Worm (Caenorhabditis elegans) whole organism, L4 larva: ENCODE results near the gene mcm-5.
A peak's percentile ranks its signal among the peaks of the same experiment; 100 is the strongest.

Source experiments
- Y75B8A.6 ChIP-seq: fragments of 200-800 bp; sonication (Bioruptor generic); IDR thresholded peaks from 2 replicates; pipeline ENCODE4 v1.3.6; 2022; ENCODE audit warnings: missing genetic modification reagents, missing genetic modification characterization, missing compliant biosample characterization
- ama-1 ChIP-seq: fragments of 150-350 bp; optimal IDR thresholded peaks from 2 replicates; lab custom pipeline; 2014; ENCODE audit warnings: inconsistent platforms, mixed read lengths
- dmd-6 ChIP-seq: fragments of 200-800 bp; sonication (Bioruptor generic); IDR thresholded peaks from 2 replicates; pipeline ENCODE4 v1.3.6; 2022; ENCODE audit warnings: missing genetic modification reagents, missing genetic modification characterization, missing compliant biosample characterization
- dve-1 ChIP-seq: sonication (generic microtip); optimal IDR thresholded peaks from 2 replicates; lab custom pipeline; 2017; ENCODE audit warnings: antibody characterized with exemption, mild to moderate bottlenecking, missing genetic modification characterization, missing compliant biosample characterization; ENCODE audit not compliant: insufficient read depth
- lin-38 ChIP-seq: fragments of 200-800 bp; sonication (Bioruptor generic); IDR thresholded peaks from 2 replicates; pipeline ENCODE4 v1.3.6; 2022; ENCODE audit warnings: missing genetic modification reagents, missing genetic modification characterization, missing compliant biosample characterization
- php-3 ChIP-seq: fragments of 200-800 bp; sonication (Bioruptor generic); IDR thresholded peaks from 2 replicates; pipeline ENCODE4 v1.3.6; 2022; ENCODE audit warnings: missing genetic modification reagents, missing genetic modification characterization, missing compliant biosample characterization
- snpc-4 ChIP-seq: fragments of 150-350 bp; optimal IDR thresholded peaks from 2 replicates; lab custom pipeline; 2014; ENCODE audit warnings: missing biosample characterization, missing genetic modification characterization

DNA sequence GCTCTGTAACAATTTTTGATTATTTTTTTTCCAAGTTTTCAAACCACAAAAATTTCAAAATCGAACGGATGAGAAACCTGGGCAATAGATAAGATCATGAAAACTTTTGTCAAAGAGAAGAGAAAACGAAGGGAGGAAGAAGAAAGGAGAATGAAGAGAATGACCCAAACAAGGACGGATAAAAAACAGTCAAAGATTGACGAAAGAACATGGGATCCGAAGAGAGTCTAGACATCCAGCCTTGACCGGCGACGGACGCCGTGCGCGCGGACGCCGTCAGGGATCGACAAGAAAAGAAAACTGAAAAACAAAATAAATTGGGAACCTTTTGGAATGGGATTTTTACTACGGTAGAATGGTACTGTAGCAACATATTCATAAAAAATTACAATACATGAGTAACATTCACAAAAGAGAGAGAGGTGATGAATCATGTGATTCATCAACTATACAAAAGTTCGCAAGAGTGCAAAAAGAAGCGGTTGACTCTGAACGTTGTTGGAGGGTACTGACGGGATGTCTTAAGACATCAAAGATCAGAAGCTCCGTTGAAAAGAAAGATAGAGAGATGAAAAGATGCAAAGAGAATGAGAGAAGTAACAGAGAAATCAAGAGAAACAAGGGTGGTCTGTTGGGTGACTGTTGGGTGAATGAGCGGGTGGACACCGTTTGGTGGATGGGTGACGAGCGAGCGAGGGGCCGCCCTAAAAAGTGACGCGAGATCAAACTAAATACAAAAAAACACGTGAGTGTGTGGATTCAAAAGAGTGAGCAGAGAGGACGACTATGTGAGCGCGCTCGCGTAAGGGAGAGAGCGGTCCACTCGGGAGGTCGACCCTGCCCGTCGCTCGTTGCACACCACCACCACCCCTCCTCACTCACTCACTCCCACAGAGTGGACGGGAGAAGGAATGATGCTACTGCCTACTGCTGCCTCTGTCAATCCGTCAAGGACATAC, 10.6 kb downstream of the mcm-5 start, which contains the start of gene sup-26:
- peak; percentile 5 for TF ChIP-seq dve-1 (tag; lab: Kevin White, UChicago)
- TF ChIP-seq php-3 (GFP tag; lab: Robert Waterston, UW), result no peak
- TF ChIP-seq Y75B8A.6 (GFP tag; lab: Robert Waterston, UW), result no peak
- no peak for TF ChIP-seq snpc-4 (tag; lab: Kevin White, UChicago)
- no peak for TF ChIP-seq ama-1 (lab: Kevin White, UChicago)
- no peak for TF ChIP-seq dmd-6
- no peak for TF ChIP-seq lin-38 (GFP tag; lab: Robert Waterston, UW)
